Fruit fly (Drosophila melanogaster) whole organism, embryonic: ENCODE results near the gene CG33160.

ENCODE experiments used
- Antp ChIP-seq: fragments of 200-800 bp; sonication (Bioruptor generic); optimal IDR thresholded peaks from 3 replicates; lab custom pipeline; 2016; ENCODE audit warnings: missing biosample characterization, missing genetic modification characterization
- Atf3 ChIP-seq: fragments of 200-800 bp; sonication (Bioruptor generic); optimal IDR thresholded peaks from 3 replicates; lab custom pipeline; 2016; ENCODE audit warnings: missing biosample characterization, missing genetic modification characterization
- Bteb2 ChIP-seq: fragments of 200-800 bp; sonication (Bioruptor generic); optimal IDR thresholded peaks from 2 replicates; lab custom pipeline; 2016; ENCODE audit warnings: missing biosample characterization, missing genetic modification characterization
- CG10366 ChIP-seq: fragments of 200-800 bp; sonication (Bioruptor generic); IDR thresholded peaks from 2 replicates; pipeline ENCODE4 v1.3.6; 2022; ENCODE audit warnings: missing biosample characterization, missing genetic modification characterization
- CG10431 ChIP-seq: fragments of 200-800 bp; sonication (Bioruptor generic); optimal IDR thresholded peaks from 3 replicates; lab custom pipeline; 2018; ENCODE audit warnings: missing biosample characterization, mild to moderate bottlenecking, missing genetic modification characterization
- CG11093 ChIP-seq: fragments of 200-800 bp; sonication (Bioruptor generic); IDR thresholded peaks from 3 replicates; pipeline ENCODE4 v1.3.6; 2022; ENCODE audit warnings: missing biosample characterization, missing genetic modification characterization
- CG12942 ChIP-seq: fragments of 200-800 bp; sonication (Bioruptor generic); optimal IDR thresholded peaks from 3 replicates; lab custom pipeline; 2016; ENCODE audit warnings: missing biosample characterization, missing genetic modification characterization
- CG14050 ChIP-seq: fragments of 200-800 bp; sonication (Bioruptor generic); IDR thresholded peaks from 3 replicates; pipeline ENCODE4 v1.3.6; 2022; ENCODE audit warnings: missing biosample characterization, missing genetic modification characterization
- CG16815 ChIP-seq: fragments of 200-800 bp; sonication (Bioruptor generic); optimal IDR thresholded peaks from 3 replicates; lab custom pipeline; 2017; ENCODE audit warnings: missing biosample characterization, mild to moderate bottlenecking, missing genetic modification characterization
- CG17385 ChIP-seq: fragments of 200-800 bp; sonication (Bioruptor generic); optimal IDR thresholded peaks from 3 replicates; lab custom pipeline; 2018; ENCODE audit warnings: missing biosample characterization, mild to moderate bottlenecking, missing genetic modification characterization
- CG2116 ChIP-seq: fragments of 200-800 bp; sonication (Bioruptor generic); optimal IDR thresholded peaks from 3 replicates; lab custom pipeline; 2018; ENCODE audit warnings: missing biosample characterization, mild to moderate bottlenecking, missing genetic modification characterization
- CG2202 ChIP-seq: fragments of 200-800 bp; sonication (Bioruptor generic); optimal IDR thresholded peaks from 2 replicates; lab custom pipeline; 2018; ENCODE audit warnings: missing biosample characterization, mild to moderate bottlenecking, missing genetic modification characterization
- CG32532 ChIP-seq: fragments of 200-800 bp; sonication (Bioruptor generic); IDR thresholded peaks from 2 replicates; pipeline ENCODE4 v1.3.6; 2022; ENCODE audit warnings: missing biosample characterization, missing genetic modification characterization
- CG32772 ChIP-seq: fragments of 200-800 bp; sonication (Bioruptor generic); IDR thresholded peaks from 2 replicates; pipeline ENCODE4 v1.3.6; 2022; ENCODE audit warnings: missing biosample characterization, missing genetic modification characterization
- CG34224 ChIP-seq: fragments of 200-800 bp; sonication (Bioruptor generic); IDR thresholded peaks from 3 replicates; pipeline ENCODE4 v1.3.6; 2022; ENCODE audit warnings: missing biosample characterization, missing genetic modification characterization; ENCODE audit not compliant: partially characterized antibody
- CG34422 ChIP-seq: fragments of 200-800 bp; sonication (Bioruptor generic); IDR thresholded peaks from 3 replicates; pipeline ENCODE4 v1.3.6; 2022; ENCODE audit warnings: missing biosample characterization, missing genetic modification characterization
- CG3995 ChIP-seq: fragments of 200-800 bp; sonication (Bioruptor generic); optimal IDR thresholded peaks from 3 replicates; lab custom pipeline; 2016; ENCODE audit warnings: missing biosample characterization, missing genetic modification characterization
- CG8765 ChIP-seq: fragments of 200-800 bp; sonication (Bioruptor generic); IDR thresholded peaks from 2 replicates; pipeline ENCODE4 v1.3.6; 2022; ENCODE audit warnings: missing biosample characterization, missing genetic modification characterization
- CG9797 ChIP-seq: fragments of 200-800 bp; sonication (Bioruptor generic); optimal IDR thresholded peaks from 3 replicates; lab custom pipeline; 2018; ENCODE audit warnings: missing biosample characterization, mild to moderate bottlenecking, missing genetic modification characterization
- E2f1 ChIP-seq: fragments of 200-800 bp; sonication (Bioruptor generic); IDR thresholded peaks from 2 replicates; pipeline ENCODE4 v1.3.6; 2022; ENCODE audit warnings: missing biosample characterization, missing genetic modification characterization
- Ets97D ChIP-seq: fragments of 200-800 bp; sonication (Bioruptor generic); optimal IDR thresholded peaks from 3 replicates; lab custom pipeline; 2016; ENCODE audit warnings: missing biosample characterization, missing genetic modification characterization
- H15 ChIP-seq: fragments of 200-800 bp; sonication (Bioruptor generic); IDR thresholded peaks from 3 replicates; pipeline ENCODE4 v1.3.6; 2022; ENCODE audit warnings: missing biosample characterization, missing genetic modification characterization
- HLHmδ ChIP-seq: fragments of 200-800 bp; sonication (Bioruptor generic); optimal IDR thresholded peaks from 2 replicates; lab custom pipeline; 2018; ENCODE audit warnings: missing biosample characterization, mild to moderate bottlenecking, missing genetic modification characterization, moderate library complexity
- Lim3 ChIP-seq: fragments of 200-800 bp; sonication (Bioruptor generic); IDR thresholded peaks from 2 replicates; pipeline ENCODE4 v1.3.6; 2022; ENCODE audit warnings: missing biosample characterization, missing genetic modification characterization
- MESR4 ChIP-seq: fragments of 200-800 bp; sonication (Bioruptor generic); optimal IDR thresholded peaks from 2 replicates; lab custom pipeline; 2018; ENCODE audit warnings: missing biosample characterization, mild to moderate bottlenecking, missing genetic modification characterization, moderate library complexity
- Mes4 ChIP-seq: fragments of 200-800 bp; sonication (Bioruptor generic); optimal IDR thresholded peaks from 2 replicates; lab custom pipeline; 2016; ENCODE audit warnings: missing biosample characterization, missing genetic modification characterization
- Mrtf ChIP-seq: fragments of 200-800 bp; sonication (Bioruptor generic); IDR thresholded peaks from 3 replicates; pipeline ENCODE4 v1.3.6; 2022; ENCODE audit warnings: missing biosample characterization, missing genetic modification characterization
- NfI ChIP-seq: fragments of 200-800 bp; sonication (Bioruptor generic); optimal IDR thresholded peaks from 3 replicates; lab custom pipeline; 2018; ENCODE audit warnings: missing biosample characterization, mild to moderate bottlenecking, missing genetic modification characterization, moderate library complexity
- Oaz ChIP-seq: fragments of 200-800 bp; sonication (Bioruptor generic); IDR thresholded peaks from 2 replicates; pipeline ENCODE4 v1.3.6; 2022; ENCODE audit warnings: missing biosample characterization, missing genetic modification characterization
- Poxn ChIP-seq: fragments of 200-800 bp; sonication (Bioruptor generic); IDR thresholded peaks from 2 replicates; pipeline ENCODE4 v1.3.6; 2022; ENCODE audit warnings: missing biosample characterization, missing genetic modification characterization
- Ptx1 ChIP-seq: fragments of 200-800 bp; sonication (Bioruptor generic); IDR thresholded peaks from 2 replicates; pipeline ENCODE4 v1.3.6; 2022; ENCODE audit warnings: missing biosample characterization, missing genetic modification characterization
- Sox102F ChIP-seq: fragments of 200-800 bp; sonication (Bioruptor generic); optimal IDR thresholded peaks from 2 replicates; lab custom pipeline; 2018; ENCODE audit warnings: missing biosample characterization, mild to moderate bottlenecking, missing genetic modification characterization, moderate library complexity
- Ssrp ChIP-seq: fragments of 200-800 bp; sonication (Bioruptor generic); optimal IDR thresholded peaks from 2 replicates; lab custom pipeline; 2018; ENCODE audit warnings: missing biosample characterization, mild to moderate bottlenecking, missing genetic modification characterization, moderate library complexity
- Xrp1 ChIP-seq: fragments of 200-800 bp; sonication (Bioruptor generic); IDR thresholded peaks from 2 replicates; pipeline ENCODE4 v1.3.6; 2022; ENCODE audit warnings: missing biosample characterization, missing genetic modification characterization
- chif ChIP-seq, 2 experiments: fragments of 200-800 bp; sonication (Bioruptor generic); optimal IDR thresholded peaks; 3 replicates each; lab custom pipeline; 2016; ENCODE audit warnings: missing biosample characterization in 2 of 2, missing genetic modification characterization in 2 of 2
- chn ChIP-seq: fragments of 200-800 bp; sonication (Bioruptor generic); optimal IDR thresholded peaks from 2 replicates; lab custom pipeline; 2016; ENCODE audit warnings: missing biosample characterization, missing genetic modification characterization
- disco-r ChIP-seq: fragments of 200-800 bp; sonication (Bioruptor generic); optimal IDR thresholded peaks from 2 replicates; lab custom pipeline; 2016; ENCODE audit warnings: missing biosample characterization, missing genetic modification characterization
- grn ChIP-seq: fragments of 200-800 bp; sonication (Bioruptor generic); optimal IDR thresholded peaks from 3 replicates; lab custom pipeline; 2017; ENCODE audit warnings: missing biosample characterization, missing genetic modification characterization
- hb ChIP-seq: fragments of 200-800 bp; sonication (Bioruptor generic); IDR thresholded peaks from 3 replicates; pipeline ENCODE4 v1.3.6; 2022; ENCODE audit warnings: missing biosample characterization, missing genetic modification characterization; ENCODE audit not compliant: partially characterized antibody
- jumu ChIP-seq: fragments of 200-800 bp; sonication (Bioruptor generic); optimal IDR thresholded peaks from 3 replicates; lab custom pipeline; 2016; ENCODE audit warnings: missing biosample characterization, missing genetic modification characterization
- lov ChIP-seq, 2 experiments: fragments of 200-800 bp in 1 of 2; fragments of >200 bp in 1 of 2; sonication (Bioruptor generic) in 1 of 2; IDR thresholded peaks in 1 of 2; optimal IDR thresholded peaks in 1 of 2; 2 replicates in 1 of 2; 3 replicates in 1 of 2; pipeline versions ENCODE4 v1.3.6 to Lab custom; 2017 to 2022; ENCODE audit warnings: missing biosample characterization in 1 of 2, missing genetic modification characterization in 1 of 2
- mam ChIP-seq: fragments of 200-800 bp; sonication (Bioruptor generic); optimal IDR thresholded peaks from 3 replicates; lab custom pipeline; 2016; ENCODE audit warnings: missing biosample characterization, missing genetic modification characterization
- nmo ChIP-seq: fragments of 200-800 bp; sonication (Bioruptor generic); optimal IDR thresholded peaks from 2 replicates; lab custom pipeline; 2018; ENCODE audit warnings: missing biosample characterization, mild to moderate bottlenecking, missing genetic modification characterization, moderate library complexity
- prd ChIP-seq, 3 experiments: fragments of >200 bp in 2 of 3; fragments of 200-800 bp in 1 of 3; sonication (Bioruptor generic) in 1 of 3; optimal IDR thresholded peaks in 2 of 3; IDR thresholded peaks in 1 of 3; 2 replicates in 2 of 3; 3 replicates in 1 of 3; pipeline versions ENCODE4 v1.3.6 to Lab custom; 2017 to 2022; ENCODE audit warnings: missing biosample characterization in 1 of 3, missing genetic modification characterization in 1 of 3
- run ChIP-seq: fragments of 200-800 bp; sonication (Bioruptor generic); optimal IDR thresholded peaks from 3 replicates; lab custom pipeline; 2018; ENCODE audit warnings: missing biosample characterization, mild to moderate bottlenecking, missing genetic modification characterization
- seq ChIP-seq: fragments of 200-800 bp; sonication (Bioruptor generic); IDR thresholded peaks from 2 replicates; pipeline ENCODE4 v1.3.6; 2022; ENCODE audit warnings: missing biosample characterization, missing genetic modification characterization
- ssp ChIP-seq: fragments of 200-800 bp; sonication (Bioruptor generic); IDR thresholded peaks from 2 replicates; pipeline ENCODE4 v1.3.6; 2022; ENCODE audit warnings: missing biosample characterization, missing genetic modification characterization
- tgo ChIP-seq: fragments of 200-800 bp; sonication (Bioruptor generic); IDR thresholded peaks from 3 replicates; pipeline ENCODE4 v1.3.6; 2022; ENCODE audit warnings: missing biosample characterization, missing genetic modification characterization
- trh ChIP-seq: fragments of 200-800 bp; sonication (Bioruptor generic); optimal IDR thresholded peaks from 2 replicates; lab custom pipeline; 2016; ENCODE audit warnings: missing biosample characterization, missing genetic modification characterization
- twi ChIP-seq: fragments of 200-800 bp; optimal IDR thresholded peaks from 2 replicates; lab custom pipeline; 2019; ENCODE audit warnings: missing biosample characterization, mild to moderate bottlenecking, missing genetic modification characterization, moderate library complexity
- vvl ChIP-seq: fragments of 200-800 bp; sonication (Bioruptor generic); IDR thresholded peaks from 2 replicates; pipeline ENCODE4 v1.3.6; 2022; ENCODE audit warnings: missing biosample characterization, missing genetic modification characterization

The CG33160 gene

DNA sequence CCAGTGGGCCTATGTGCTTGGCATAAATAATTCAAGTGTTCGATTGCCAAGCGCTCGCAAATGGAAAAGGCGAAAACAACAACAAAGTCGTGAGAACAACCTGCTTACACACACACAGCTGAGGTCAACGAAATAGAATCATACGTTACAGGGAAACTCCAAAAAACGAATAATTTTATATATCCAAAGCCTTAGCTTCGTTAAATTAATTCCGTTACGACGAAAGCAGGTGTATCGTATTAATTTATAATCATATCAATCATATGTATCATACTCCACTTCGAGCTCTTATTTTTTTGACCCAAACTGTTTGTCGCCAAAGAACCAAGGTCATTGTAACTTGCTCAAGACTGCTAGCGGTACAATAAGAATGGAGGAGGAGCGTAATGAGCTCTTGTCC, 26.7 kb downstream of the CG33160 start (continued):
- TF ChIP-seq seq (peak; percentile 82), Bteb2 (GFP tag; lab: Kevin White, UChicago) (peak; percentile 81), CG10431 (GFP tag; lab: Kevin White, UChicago) (peak; percentile 11), vvl (GFP tag; lab: Robert Waterston, UW) (peak; percentile 94), CG2116 (GFP tag; lab: Kevin White, UChicago) (peak; percentile 48), HLHmδ (no peak), grn (GFP tag; lab: Kevin White, UChicago) (no peak), CG32772 (GFP tag; lab: Robert Waterston, UW) (peak; percentile 87), prd (optimal IDR thresholded peaks at IDR 0.05; lab: Kevin White, UChicago) (no peak), prd (GFP tag; IDR thresholded peaks at IDR 0.05; lab: Robert Waterston, UW) (peak; percentile 94), trh (GFP tag; lab: Kevin White, UChicago) (peak; percentile 38), tgo (peak; percentile 87), Ptx1 (peak; percentile 91), CG17385 (GFP tag; lab: Kevin White, UChicago) (peak; percentile 82), Ets97D (GFP tag; lab: Kevin White, UChicago) (peak; percentile 46), Lim3 (GFP tag; lab: Robert Waterston, UW) (0 out of 2 replicates have a peak, but pooled peaks have one; percentile 38), Xrp1 (GFP tag; lab: Robert Waterston, UW) (peak; percentile 96), CG34224 (no peak), CG16815 (GFP tag; lab: Kevin White, UChicago) (peak; percentile 57), NfI (GFP tag; lab: Kevin White, UChicago) (peak; percentile 81), hb (GFP tag; lab: Robert Waterston, UW) (no peak), CG32532 (GFP tag; lab: Robert Waterston, UW) (peak; percentile 89), CG12942 (GFP tag; lab: Kevin White, UChicago) (peak; percentile 61), ssp (GFP tag; lab: Robert Waterston, UW) (peak; percentile 75), Mrtf (GFP tag; lab: Robert Waterston, UW) (peak; percentile 85), CG10366 (peak; percentile 77), twi (tag; lab: Kevin White, UChicago) (no peak), jumu (GFP tag; lab: Kevin White, UChicago) (peak; percentile 74), MESR4 (GFP tag; lab: Kevin White, UChicago) (no peak), run (peak; percentile 63), chn (peak; percentile 79), CG14050 (GFP tag; lab: Robert Waterston, UW) (peak; percentile 68), CG9797 (no peak), Mes4 (GFP tag; lab: Kevin White, UChicago) (peak; percentile 60), Antp (GFP tag; lab: Kevin White, UChicago) (peak; percentile 81), disco-r (GFP tag; lab: Kevin White, UChicago) (peak; percentile 79), H15 (GFP tag; lab: Robert Waterston, UW) (peak; percentile 89), CG2202 (tag; lab: Kevin White, UChicago) (peak; percentile 74), Oaz (GFP tag; lab: Robert Waterston, UW) (peak; percentile 67), Atf3 (GFP tag; lab: Kevin White, UChicago) (peak; percentile 31), CG3995 (peak; percentile 52), CG34422 (peak; percentile 89), Poxn (GFP tag; lab: Robert Waterston, UW) (peak; percentile 68), chif (GFP tag; optimal IDR thresholded peaks at IDR 0.05; lab: Kevin White, UChicago) (peak; percentile 69 to 87), CG11093 (peak; percentile 86), CG8765 (GFP tag; lab: Robert Waterston, UW) (peak; percentile 71), mam (peak; percentile 88), lov (optimal IDR thresholded peaks at IDR 0.05; lab: Kevin White, UChicago) (no peak), lov (GFP tag; IDR thresholded peaks at IDR 0.05; lab: Robert Waterston, UW) (peak; percentile 79; the same call in 1 of the 3 replicates), nmo (GFP tag; lab: Kevin White, UChicago) (peak; percentile 80), Sox102F (peak; percentile 86), E2f1 (GFP tag; lab: Robert Waterston, UW) (peak; percentile 91), Ssrp (tag; lab: Kevin White, UChicago) (peak; percentile 75)
